Worm (Caenorhabditis elegans) whole organism, mixed stage, embryonic: Measurements from ENCODE around the gene F19B2.6.

Experiments used
- ces-1 ChIP-seq: fragments of 150-350 bp; optimal IDR thresholded peaks from 2 replicates; lab custom pipeline; 2014; ENCODE audit warnings: missing biosample characterization, missing genetic modification reagents, missing genetic modification characterization
- nhr-12 ChIP-seq: fragments of 150-350 bp; optimal IDR thresholded peaks from 2 replicates; lab custom pipeline; 2014; ENCODE audit warnings: missing biosample characterization, missing genetic modification characterization
- nhr-28 ChIP-seq: fragments of 150-350 bp; optimal IDR thresholded peaks from 2 replicates; lab custom pipeline; 2014; ENCODE audit warnings: missing biosample characterization, missing genetic modification characterization
- nhr-76 ChIP-seq: sonication (generic microtip); optimal IDR thresholded peaks from 2 replicates; lab custom pipeline; 2017; ENCODE audit warnings: missing biosample characterization, missing genetic modification characterization
- snpc-4 ChIP-seq: fragments of 150-350 bp; optimal IDR thresholded peaks from 2 replicates; lab custom pipeline; 2014; ENCODE audit warnings: missing biosample characterization, missing genetic modification characterization

DNA sequence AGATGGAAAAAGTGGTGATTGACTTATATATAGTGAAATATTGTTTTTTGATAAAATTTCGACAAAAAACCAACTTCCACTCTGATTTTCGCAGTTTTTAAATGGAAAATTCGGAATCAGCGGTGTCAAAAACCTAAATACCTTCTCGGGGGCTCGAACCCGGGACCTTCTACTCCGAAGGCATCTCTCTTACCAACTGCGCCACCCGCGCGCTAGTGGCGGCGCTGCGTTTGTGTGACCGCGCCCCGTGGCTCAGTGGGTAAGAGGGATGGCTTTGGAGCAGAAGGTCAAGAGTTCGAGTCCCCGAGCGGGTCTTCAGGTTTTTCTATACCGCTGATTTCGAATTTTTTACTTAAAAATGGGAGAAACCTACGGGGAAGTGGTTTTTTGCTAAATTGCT is 33.2 kb upstream of the F19B2.6 start:
- no peak for TF ChIP-seq nhr-12 (tag; lab: Kevin White, UChicago)
- TF ChIP-seq ces-1 (GFP tag; lab: Kevin White, UChicago), result no peak
- TF ChIP-seq nhr-76 (tag; lab: Kevin White, UChicago), result no peak
- no peak for TF ChIP-seq snpc-4
- TF ChIP-seq nhr-28 (tag; lab: Kevin White, UChicago), result no peak
